Fruit fly (Drosophila melanogaster): ENCODE measurements around the gene CG10801.

Gene CG10801

dm6 chrX:3454715-3455114, 5.7 kb upstream of the CG10801 start:
- peak; percentile 30 for TF ChIP-seq Pif1B (GFP tag; optimal IDR thresholded peaks at IDR 0.05)
- no peak for TF ChIP-seq D1 (tag; optimal IDR thresholded peaks at IDR 0.05)
- peak; percentile 82 for TF ChIP-seq fd96Ca (GFP tag; IDR thresholded peaks at IDR 0.05)
- TF ChIP-seq CG17806 (tag; optimal IDR thresholded peaks at IDR 0.05), result no peak
- TF ChIP-seq Pif1A (GFP tag; optimal IDR thresholded peaks at IDR 0.05), result peak; percentile 33
- TF ChIP-seq CG8301 (tag; optimal IDR thresholded peaks at IDR 0.05), result peak; percentile 71
- peak; percentile 87 for TF ChIP-seq CG4496 (GFP tag; IDR thresholded peaks at IDR 0.05)
- no peak for TF ChIP-seq Snoo (tag; optimal IDR thresholded peaks at IDR 0.05)
- peak; percentile 74 for TF ChIP-seq CG12605 (GFP tag; IDR thresholded peaks at IDR 0.05)
- peak; percentile 85 for TF ChIP-seq Ets98B (GFP tag; IDR thresholded peaks at IDR 0.05)
- peak; percentile 68 for TF ChIP-seq CG14655 (GFP tag; optimal IDR thresholded peaks at IDR 0.05)
- TF ChIP-seq CG32121 (GFP tag; IDR thresholded peaks at IDR 0.05), result peak; percentile 67

DNA sequence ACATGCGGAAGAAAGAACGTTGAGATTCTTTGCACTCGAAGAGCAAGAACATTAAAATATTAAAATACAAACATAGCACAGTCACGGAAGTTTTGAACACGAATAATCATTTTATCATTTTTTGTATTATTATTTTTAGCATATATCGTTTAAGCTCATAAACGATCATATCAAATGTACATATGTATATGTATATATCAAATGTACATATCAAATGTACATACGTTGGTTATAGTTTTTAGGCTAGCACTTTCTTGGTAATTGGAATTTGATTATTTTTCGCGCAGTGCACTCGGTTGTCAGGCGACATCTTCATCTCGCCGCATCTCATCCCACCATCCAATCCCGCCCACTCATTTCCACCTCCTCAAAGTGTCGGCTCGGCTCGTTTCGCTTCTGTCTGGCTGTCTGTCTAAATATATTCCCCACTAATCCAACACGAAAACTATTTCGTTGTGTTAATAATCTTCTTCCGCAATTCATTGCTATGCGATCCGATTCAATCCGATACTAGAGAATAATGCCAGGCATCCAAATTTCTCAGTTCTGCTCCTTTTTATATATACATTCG, 4.9 kb upstream of the CG10801 start:
- TF ChIP-seq CG14655 (GFP tag; optimal IDR thresholded peaks at IDR 0.05) (peak; percentile 55), Snoo (tag; optimal IDR thresholded peaks at IDR 0.05) (no peak), CG9948 (tag; optimal IDR thresholded peaks at IDR 0.05) (no peak), CG8301 (tag; optimal IDR thresholded peaks at IDR 0.05) (peak; percentile 54), CG32121 (GFP tag; IDR thresholded peaks at IDR 0.05) (0 out of 2 replicates have a peak, but pooled peaks have one; percentile 12)

dm6 chrX:3457518-3457917, 2.9 kb upstream of the CG10801 start:
- TF ChIP-seq CG32121 (GFP tag; IDR thresholded peaks at IDR 0.05) (peak; percentile 30; the same call in 1 of the 2 replicates), Ets98B (GFP tag; IDR thresholded peaks at IDR 0.05) (peak; percentile 29; the same call in 1 of the 2 replicates), Snoo (tag; optimal IDR thresholded peaks at IDR 0.05) (no peak), CG10348 (GFP tag; IDR thresholded peaks at IDR 0.05) (no peak), CG8159 (tag; optimal IDR thresholded peaks at IDR 0.05) (no peak), CG14655 (GFP tag; optimal IDR thresholded peaks at IDR 0.05) (peak; percentile 11), CG4496 (GFP tag; IDR thresholded peaks at IDR 0.05) (peak; percentile 49; the same call in 2 of the 3 replicates)

DNA sequence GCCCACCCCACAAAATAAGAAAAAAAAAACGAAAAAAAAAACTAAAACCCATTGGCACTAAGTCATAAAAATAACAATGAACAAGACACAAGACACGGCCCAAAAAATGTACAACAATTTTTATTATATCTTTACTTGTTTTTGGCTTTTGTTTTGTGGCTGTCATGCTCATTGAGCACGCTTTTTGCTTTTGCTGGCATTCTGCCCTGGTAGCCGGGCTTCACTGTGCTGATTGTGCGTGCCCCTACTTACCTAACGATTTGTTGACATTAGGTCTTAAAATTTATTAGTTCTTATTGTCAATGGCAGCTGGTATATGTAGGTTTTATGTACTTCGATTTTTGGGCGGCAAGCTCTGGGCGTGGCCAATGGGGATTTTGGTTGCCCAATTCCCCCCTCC, 1.9 kb upstream of the CG10801 start:
- TF ChIP-seq Pif1B (GFP tag; optimal IDR thresholded peaks at IDR 0.05), result no peak
- TF ChIP-seq CG34367 (tag; optimal IDR thresholded peaks at IDR 0.05), result no peak
- no peak for TF ChIP-seq CG13204 (GFP tag; optimal IDR thresholded peaks at IDR 0.05)
- no peak for TF ChIP-seq CG8159 (tag; optimal IDR thresholded peaks at IDR 0.05)
- TF ChIP-seq EcR (GFP tag; optimal IDR thresholded peaks at IDR 0.05), result no peak
- no peak for TF ChIP-seq CG9948 (tag; optimal IDR thresholded peaks at IDR 0.05)
- no peak for TF ChIP-seq CG12605 (GFP tag; IDR thresholded peaks at IDR 0.05)
- no peak for TF ChIP-seq CG10348 (GFP tag; IDR thresholded peaks at IDR 0.05)
- TF ChIP-seq CG32121 (GFP tag; IDR thresholded peaks at IDR 0.05), result no peak
- TF ChIP-seq Ets98B (GFP tag; IDR thresholded peaks at IDR 0.05), result no peak
- TF ChIP-seq Pif1A (GFP tag; optimal IDR thresholded peaks at IDR 0.05), result no peak
- no peak for TF ChIP-seq D1 (tag; optimal IDR thresholded peaks at IDR 0.05)

DNA sequence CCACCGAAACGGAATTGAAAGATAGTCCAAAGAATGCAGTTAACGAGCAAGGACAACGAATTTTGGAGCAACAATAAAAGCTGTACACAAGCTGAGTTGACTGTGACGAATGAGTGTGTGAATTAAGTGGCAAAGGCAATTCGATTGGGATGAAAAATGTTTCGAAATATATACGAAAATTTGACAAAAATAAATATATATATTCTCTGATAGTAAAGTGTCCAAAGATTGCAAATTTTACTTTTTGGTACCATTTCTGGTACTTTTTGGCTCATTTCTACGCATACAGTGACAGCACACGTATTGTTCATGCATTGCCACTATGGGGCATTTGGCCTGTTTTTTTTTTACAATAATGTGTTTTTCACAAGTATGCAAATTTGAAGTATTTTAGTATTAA, 3.6 kb downstream of the CG10801 start, which contains the start of gene CG16781:
Gene CG16781, minus strand, starts transcription at position 101 of the 400 bp plus-strand sequence.
- TF ChIP-seq CG9948 (tag; optimal IDR thresholded peaks at IDR 0.05) (no peak), CG8301 (tag; optimal IDR thresholded peaks at IDR 0.05) (no peak), EcR (GFP tag; optimal IDR thresholded peaks at IDR 0.05) (no peak), fd96Ca (GFP tag; IDR thresholded peaks at IDR 0.05) (no peak), Pif1B (GFP tag; optimal IDR thresholded peaks at IDR 0.05) (no peak), Pif1A (GFP tag; optimal IDR thresholded peaks at IDR 0.05) (no peak), CG15710 (tag; optimal IDR thresholded peaks at IDR 0.05) (no peak), CG32121 (GFP tag; IDR thresholded peaks at IDR 0.05) (no peak), Snoo (tag; optimal IDR thresholded peaks at IDR 0.05) (no peak), CG10348 (GFP tag; IDR thresholded peaks at IDR 0.05) (no peak), CG8159 (tag; optimal IDR thresholded peaks at IDR 0.05) (no peak), Ets98B (GFP tag; IDR thresholded peaks at IDR 0.05) (no peak), CG17806 (tag; optimal IDR thresholded peaks at IDR 0.05) (no peak)

- TF ChIP-seq CG9948 (tag; optimal IDR thresholded peaks at IDR 0.05), result no peak
- no peak for TF ChIP-seq Pif1A (GFP tag; optimal IDR thresholded peaks at IDR 0.05)
- TF ChIP-seq CG12605 (GFP tag; IDR thresholded peaks at IDR 0.05), result peak; percentile 28; the same call in 1 of the 2 replicates
- no peak for TF ChIP-seq CG32121 (GFP tag; IDR thresholded peaks at IDR 0.05)
These were observed 5.2 kb downstream of the CG10801 start for dm6 chrX:3465551-3465950.

- TF ChIP-seq Pif1B (GFP tag; optimal IDR thresholded peaks at IDR 0.05) (no peak), D1 (tag; optimal IDR thresholded peaks at IDR 0.05) (no peak), Ets98B (GFP tag; IDR thresholded peaks at IDR 0.05) (no peak), CG13204 (GFP tag; optimal IDR thresholded peaks at IDR 0.05) (no peak), CG14655 (GFP tag; optimal IDR thresholded peaks at IDR 0.05) (no peak), Snoo (tag; optimal IDR thresholded peaks at IDR 0.05) (no peak), CG8159 (tag; optimal IDR thresholded peaks at IDR 0.05) (no peak), CG12605 (GFP tag; IDR thresholded peaks at IDR 0.05) (no peak)
These were observed 10.2 kb downstream of the CG10801 start for dm6 chrX:3470467-3471079.
